Worm (Caenorhabditis elegans): Measurements from ENCODE around the gene pho-1.

ce11 chrII:5210830-5211229 is 24.8 kb downstream of the pho-1 start, which contains the start of gene C34F11.8:
- TF ChIP-seq die-1 (tag; optimal IDR thresholded peaks at IDR 0.05), result no peak
- TF ChIP-seq sea-2 (GFP tag; IDR thresholded peaks at IDR 0.05), result no peak
- TF ChIP-seq tlf-1 (GFP tag; optimal IDR thresholded peaks at IDR 0.05), result no peak
- no peak for TF ChIP-seq Y53G8AR.9 (GFP tag; conservative IDR thresholded peaks at IDR 0.05)
- TF ChIP-seq F57C9.4 (tag; optimal IDR thresholded peaks at IDR 0.05), result no peak
- TF ChIP-seq D2030.7 (GFP tag; IDR thresholded peaks at IDR 0.05), result no peak
- TF ChIP-seq dox-1 (GFP tag; IDR thresholded peaks at IDR 0.05), result no peak
- no peak for TF ChIP-seq B0035.1 (tag; optimal IDR thresholded peaks at IDR 0.05)
- no peak for TF ChIP-seq C17E4.6 (GFP tag; IDR thresholded peaks at IDR 0.05)
- TF ChIP-seq unc-62 (GFP tag; optimal IDR thresholded peaks at IDR 0.05), result no peak
- no peak for TF ChIP-seq efl-1 (GFP tag; optimal IDR thresholded peaks at IDR 0.05)
